Fruit fly (Drosophila melanogaster) whole organism, pupa: ENCODE results near the gene ZnT35C.

Source experiments
- CG10348 ChIP-seq: fragments of 200-800 bp; sonication (Bioruptor generic); IDR thresholded peaks from 2 replicates; pipeline ENCODE4 v1.3.6; 2022; ENCODE audit warnings: missing biosample characterization, missing genetic modification characterization
- CG12605 ChIP-seq: fragments of 200-800 bp; sonication (Bioruptor generic); IDR thresholded peaks from 2 replicates; pipeline ENCODE4 v1.3.6; 2022; ENCODE audit warnings: missing biosample characterization, missing genetic modification characterization
- CG13204 ChIP-seq: fragments of 200-800 bp; sonication (Bioruptor generic); optimal IDR thresholded peaks from 2 replicates; lab custom pipeline; 2018; ENCODE audit warnings: missing biosample characterization, mild to moderate bottlenecking, missing genetic modification characterization, moderate library complexity
- CG14655 ChIP-seq: fragments of 200-800 bp; sonication (Bioruptor generic); optimal IDR thresholded peaks from 3 replicates; lab custom pipeline; 2017; ENCODE audit warnings: mild to moderate bottlenecking, missing biosample characterization, missing genetic modification reagents, missing genetic modification characterization
- CG15710 ChIP-seq: fragments of 200-800 bp; sonication (Bioruptor generic); optimal IDR thresholded peaks from 2 replicates; lab custom pipeline; 2018; ENCODE audit warnings: missing biosample characterization, mild to moderate bottlenecking, missing genetic modification characterization, moderate library complexity
- CG17806 ChIP-seq: fragments of 200-800 bp; sonication (Bioruptor generic); optimal IDR thresholded peaks from 2 replicates; lab custom pipeline; 2018; ENCODE audit warnings: missing biosample characterization, mild to moderate bottlenecking, missing genetic modification characterization, moderate library complexity
- CG32121 ChIP-seq: fragments of 200-800 bp; sonication (Bioruptor generic); IDR thresholded peaks from 2 replicates; pipeline ENCODE4 v1.3.6; 2022; ENCODE audit warnings: missing biosample characterization, missing genetic modification characterization
- CG34367 ChIP-seq: fragments of 200-800 bp; sonication (Bioruptor generic); optimal IDR thresholded peaks from 2 replicates; lab custom pipeline; 2018; ENCODE audit warnings: missing biosample characterization, mild to moderate bottlenecking, missing genetic modification characterization
- CG4496 ChIP-seq: fragments of 200-800 bp; sonication (Bioruptor generic); IDR thresholded peaks from 3 replicates; pipeline ENCODE4 v1.3.6; 2022; ENCODE audit warnings: missing biosample characterization, missing genetic modification characterization
- CG8159 ChIP-seq: fragments of 200-800 bp; sonication (Bioruptor generic); optimal IDR thresholded peaks from 3 replicates; lab custom pipeline; 2018; ENCODE audit warnings: missing biosample characterization, mild to moderate bottlenecking, missing genetic modification characterization, moderate library complexity
- CG8301 ChIP-seq: fragments of 200-800 bp; sonication (Bioruptor generic); optimal IDR thresholded peaks from 2 replicates; lab custom pipeline; 2018; ENCODE audit warnings: missing biosample characterization, mild to moderate bottlenecking, missing genetic modification characterization
- CG9948 ChIP-seq: fragments of 200-800 bp; sonication (Bioruptor generic); optimal IDR thresholded peaks from 2 replicates; lab custom pipeline; 2018; ENCODE audit warnings: missing biosample characterization, mild to moderate bottlenecking, missing genetic modification characterization, moderate library complexity
- D1 ChIP-seq: fragments of 200-800 bp; sonication (Bioruptor generic); optimal IDR thresholded peaks from 2 replicates; lab custom pipeline; 2018; ENCODE audit warnings: missing biosample characterization, mild to moderate bottlenecking, missing genetic modification characterization, moderate library complexity
- EcR ChIP-seq: fragments of 200-800 bp; sonication (Bioruptor generic); optimal IDR thresholded peaks from 3 replicates; lab custom pipeline; 2019; ENCODE audit warnings: missing biosample characterization, missing genetic modification characterization, mild to moderate bottlenecking, moderate library complexity, missing genetic modification reagents
- Ets98B ChIP-seq: fragments of 200-800 bp; sonication (Bioruptor generic); IDR thresholded peaks from 2 replicates; pipeline ENCODE4 v1.3.6; 2022; ENCODE audit warnings: missing biosample characterization, missing genetic modification characterization
- Pif1A ChIP-seq: fragments of 200-800 bp; sonication (Bioruptor generic); optimal IDR thresholded peaks from 3 replicates; lab custom pipeline; 2016; ENCODE audit warnings: missing biosample characterization, missing genetic modification characterization
- Pif1B ChIP-seq: fragments of 200-800 bp; sonication (Bioruptor generic); optimal IDR thresholded peaks from 3 replicates; lab custom pipeline; 2016; ENCODE audit warnings: missing biosample characterization, missing genetic modification characterization
- Snoo ChIP-seq: fragments of 200-800 bp; sonication (Bioruptor generic); optimal IDR thresholded peaks from 3 replicates; lab custom pipeline; 2017; ENCODE audit warnings: missing biosample characterization, mild to moderate bottlenecking, missing genetic modification characterization, inconsistent platforms
- fd96Ca ChIP-seq: fragments of 200-800 bp; sonication (Bioruptor generic); IDR thresholded peaks from 3 replicates; pipeline ENCODE4 v1.3.6; 2022; ENCODE audit warnings: missing biosample characterization, missing genetic modification characterization
- gl ChIP-seq: fragments of 200-800 bp; sonication (Bioruptor generic); optimal IDR thresholded peaks from 2 replicates; lab custom pipeline; 2018; ENCODE audit warnings: missing biosample characterization, mild to moderate bottlenecking, missing genetic modification characterization
- rn ChIP-seq: fragments of 200-800 bp; sonication (Bioruptor generic); IDR thresholded peaks from 2 replicates; pipeline ENCODE4 v1.3.6; 2022; ENCODE audit warnings: missing biosample characterization, missing genetic modification characterization

Gene ZnT35C

dm6 chr2L:15244708-15245107, 2.8 kb downstream of the ZnT35C start:
- no peak for TF ChIP-seq CG10348
- no peak for TF ChIP-seq Ets98B
- no peak for TF ChIP-seq fd96Ca (GFP tag; lab: Robert Waterston, UW)
- TF ChIP-seq rn = no peak

- no peak for TF ChIP-seq Snoo
- no peak for TF ChIP-seq CG8301
- TF ChIP-seq CG13204 (GFP tag; lab: Kevin White, UChicago) = peak; percentile 10
Observed at dm6 chr2L:15243413-15243812, 4.1 kb downstream of the ZnT35C start.

dm6 chr2L:15214922-15215321, 32.6 kb downstream of the ZnT35C start, which contains the start of gene CG43230:
CG43230 (plus strand) TSS chr2L:15215222.
- TF ChIP-seq CG15710 (tag; lab: Kevin White, UChicago) = no peak
- TF ChIP-seq CG13204 (GFP tag; lab: Kevin White, UChicago) = no peak
- TF ChIP-seq CG12605 = no peak
- TF ChIP-seq D1 (tag; lab: Kevin White, UChicago) = no peak
- no peak for TF ChIP-seq CG32121 (GFP tag; lab: Robert Waterston, UW)
- no peak for TF ChIP-seq CG10348
- TF ChIP-seq CG14655 (GFP tag; lab: Kevin White, UChicago) = no peak
- TF ChIP-seq EcR (GFP tag; lab: Kevin White, UChicago) = no peak
- TF ChIP-seq CG8159 = no peak
- TF ChIP-seq CG34367 (tag; lab: Kevin White, UChicago) = no peak
- TF ChIP-seq gl = no peak
- TF ChIP-seq Snoo = no peak
- no peak for TF ChIP-seq Pif1A (GFP tag; lab: Kevin White, UChicago)
- no peak for TF ChIP-seq CG17806 (tag; lab: Kevin White, UChicago)
- no peak for TF ChIP-seq fd96Ca (GFP tag; lab: Robert Waterston, UW)
- no peak for TF ChIP-seq CG4496 (GFP tag; lab: Robert Waterston, UW)
- TF ChIP-seq rn = no peak
- no peak for TF ChIP-seq Pif1B (GFP tag; lab: Kevin White, UChicago)

dm6 chr2L:15211489-15211888, 36.0 kb downstream of the ZnT35C start:
- TF ChIP-seq CG10348 (no peak), CG32121 (GFP tag; lab: Robert Waterston, UW) (no peak), gl (no peak), CG8301 (no peak), Pif1B (GFP tag; lab: Kevin White, UChicago) (no peak), CG13204 (GFP tag; lab: Kevin White, UChicago) (no peak), fd96Ca (GFP tag; lab: Robert Waterston, UW) (no peak), CG15710 (tag; lab: Kevin White, UChicago) (peak; percentile 1), EcR (GFP tag; lab: Kevin White, UChicago) (no peak), Ets98B (no peak), D1 (tag; lab: Kevin White, UChicago) (no peak), rn (no peak), CG9948 (tag; lab: Kevin White, UChicago) (peak; percentile 35), CG34367 (tag; lab: Kevin White, UChicago) (no peak), CG17806 (tag; lab: Kevin White, UChicago) (no peak), CG14655 (GFP tag; lab: Kevin White, UChicago) (peak; percentile 15), CG8159 (peak; percentile 61), CG12605 (no peak), CG4496 (GFP tag; lab: Robert Waterston, UW) (no peak), Snoo (no peak), Pif1A (GFP tag; lab: Kevin White, UChicago) (no peak)

- TF ChIP-seq Ets98B (no peak), rn (no peak), CG8301 (no peak)
Observed at dm6 chr2L:15201992-15202391, 45.5 kb downstream of the ZnT35C start, which contains the start of gene Sfp35C. Sfp35C (minus strand) TSS chr2L:15202092.

- TF ChIP-seq Pif1A (GFP tag; lab: Kevin White, UChicago) (no peak), CG8159 (no peak), CG34367 (tag; lab: Kevin White, UChicago) (no peak), CG4496 (GFP tag; lab: Robert Waterston, UW) (no peak), Snoo (no peak), CG8301 (no peak), CG12605 (no peak), CG13204 (GFP tag; lab: Kevin White, UChicago) (no peak), CG14655 (GFP tag; lab: Kevin White, UChicago) (no peak), CG32121 (GFP tag; lab: Robert Waterston, UW) (no peak), D1 (tag; lab: Kevin White, UChicago) (no peak), Ets98B (no peak), CG15710 (tag; lab: Kevin White, UChicago) (no peak), rn (no peak), CG10348 (no peak), fd96Ca (GFP tag; lab: Robert Waterston, UW) (no peak), gl (no peak), CG17806 (tag; lab: Kevin White, UChicago) (no peak), CG9948 (tag; lab: Kevin White, UChicago) (no peak)
- TF ChIP-seq, all 21 proteins: peak for 0
Observed at dm6 chr2L:15200409-15200808, 47.1 kb downstream of the ZnT35C start, which contains the start of gene CG4168. CG4168 (minus strand) TSS chr2L:15200459.

dm6 chr2L:15179028-15179427, 68.5 kb downstream of the ZnT35C start:
- TF ChIP-seq fd96Ca (GFP tag; lab: Robert Waterston, UW) = 0 out of 3 replicates have a peak, but pooled peaks have one; percentile 7
- no peak for TF ChIP-seq Pif1A (GFP tag; lab: Kevin White, UChicago)
